Fruit fly (Drosophila melanogaster): ENCODE results near the gene CG11178.

DNA sequence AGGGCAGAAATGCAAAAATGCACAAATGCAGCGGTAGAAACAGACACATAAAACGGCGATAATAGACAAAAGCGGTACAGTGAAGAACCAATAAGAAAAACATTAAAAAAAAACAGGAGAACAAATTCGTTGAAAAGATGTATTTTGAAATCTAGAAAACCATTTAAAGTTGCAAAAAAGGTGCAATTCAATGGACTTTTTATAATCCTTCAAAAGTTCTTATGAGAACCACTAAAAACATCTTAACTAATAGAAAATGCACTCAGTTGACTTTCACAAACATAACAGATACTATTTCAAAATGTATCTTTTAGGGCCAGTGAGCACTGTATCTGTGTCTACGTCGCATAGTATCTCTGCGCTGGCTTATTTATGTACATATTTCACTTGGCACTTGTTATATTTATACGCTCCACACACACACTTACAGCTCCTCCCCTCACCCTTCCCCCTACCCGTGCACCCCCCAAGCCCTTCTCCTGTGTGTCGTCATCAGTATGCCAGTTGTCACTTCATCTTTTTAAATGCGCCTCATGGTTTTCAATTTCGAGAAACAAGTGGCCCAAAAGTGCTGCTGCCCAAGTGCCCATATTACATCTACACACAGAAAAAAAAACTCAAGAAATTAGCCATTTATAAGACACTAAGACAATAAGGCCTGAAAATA lies 39.9 kb upstream of the CG11178 start:
- no peak for TF ChIP-seq CG8478 (optimal IDR thresholded peaks at IDR 0.05)
- no peak for TF ChIP-seq CTCF (optimal IDR thresholded peaks at IDR 0.05)

Measured in S2 (cell line).